Fruit fly (Drosophila melanogaster): ENCODE measurements around the gene CG13933.

CG13933 gene

dm6 chr3L:1821140-1821539 is 46.2 kb upstream of the CG13933 start:
- TF ChIP-seq fru (GFP tag; optimal IDR thresholded peaks at IDR 0.05): no peak
- no peak for TF ChIP-seq Mio (GFP tag; optimal IDR thresholded peaks at IDR 0.05)
- TF ChIP-seq Hr83 (GFP tag; optimal IDR thresholded peaks at IDR 0.05; ENCODE audit: poor library complexity, severe bottlenecking): no peak
- no peak for TF ChIP-seq Hnf4 (GFP tag; optimal IDR thresholded peaks at IDR 0.05)
- no peak for TF ChIP-seq Abd-B (GFP tag; optimal IDR thresholded peaks at IDR 0.05)
- no peak for TF ChIP-seq GATAd (GFP tag; optimal IDR thresholded peaks at IDR 0.05)
- TF ChIP-seq dl (GFP tag; optimal IDR thresholded peaks at IDR 0.05; ENCODE audit: insufficient read depth in 1 of 2, partially characterized antibody in 2 of 2): no peak
- TF ChIP-seq pan (optimal IDR thresholded peaks at IDR 0.05): no peak
- TF ChIP-seq Dfd (GFP tag; optimal IDR thresholded peaks at IDR 0.05): no peak
- TF ChIP-seq Vsx2 (GFP tag; optimal IDR thresholded peaks at IDR 0.05; ENCODE audit: partially characterized antibody): no peak
- TF ChIP-seq rgr (GFP tag; optimal IDR thresholded peaks at IDR 0.05): no peak
- TF ChIP-seq Dif (GFP tag; optimal IDR thresholded peaks at IDR 0.05; ENCODE audit: partially characterized antibody): no peak
- TF ChIP-seq tai (GFP tag; optimal IDR thresholded peaks at IDR 0.05): no peak

dm6 chr3L:1818834-1819233 is 43.9 kb upstream of the CG13933 start:
- TF ChIP-seq lola (GFP tag; optimal IDR thresholded peaks at IDR 0.05): no peak
- no peak for TF ChIP-seq psq (GFP tag; optimal IDR thresholded peaks at IDR 0.05)
- TF ChIP-seq OdsH (GFP tag; optimal IDR thresholded peaks at IDR 0.05): no peak
- no peak for TF ChIP-seq Abd-B (GFP tag; optimal IDR thresholded peaks at IDR 0.05)
- no peak for TF ChIP-seq Vsx2 (GFP tag; optimal IDR thresholded peaks at IDR 0.05; ENCODE audit: partially characterized antibody)
- TF ChIP-seq dsf (GFP tag; optimal IDR thresholded peaks at IDR 0.05; ENCODE audit: borderline replicate concordance): no peak
- no peak for TF ChIP-seq Myc (optimal IDR thresholded peaks at IDR 0.05)
- no peak for TF ChIP-seq dmrt93B (GFP tag; optimal IDR thresholded peaks at IDR 0.05)
- no peak for TF ChIP-seq sage (GFP tag; optimal IDR thresholded peaks at IDR 0.05)
- no peak for TF ChIP-seq Hr83 (GFP tag; optimal IDR thresholded peaks at IDR 0.05; ENCODE audit: poor library complexity, severe bottlenecking)
- TF ChIP-seq Hnf4 (GFP tag; optimal IDR thresholded peaks at IDR 0.05): no peak
- no peak for TF ChIP-seq Mio (GFP tag; optimal IDR thresholded peaks at IDR 0.05)
- no peak for TF ChIP-seq foxo (GFP tag; optimal IDR thresholded peaks at IDR 0.05)
- no peak for TF ChIP-seq rgr (GFP tag; optimal IDR thresholded peaks at IDR 0.05)
- TF ChIP-seq ey (GFP tag; optimal IDR thresholded peaks at IDR 0.05): no peak
- TF ChIP-seq brk (GFP tag; optimal IDR thresholded peaks at IDR 0.05): no peak
- TF ChIP-seq N (GFP tag; optimal IDR thresholded peaks at IDR 0.05): no peak
- TF ChIP-seq Dif (GFP tag; optimal IDR thresholded peaks at IDR 0.05; ENCODE audit: partially characterized antibody): no peak

- TF ChIP-seq brk (GFP tag; optimal IDR thresholded peaks at IDR 0.05): no peak
- no peak for TF ChIP-seq Hr78 (GFP tag; optimal IDR thresholded peaks at IDR 0.05)
- TF ChIP-seq dl (GFP tag; optimal IDR thresholded peaks at IDR 0.05; ENCODE audit: insufficient read depth in 1 of 2, partially characterized antibody in 2 of 2): no peak
- no peak for TF ChIP-seq dmrt93B (GFP tag; optimal IDR thresholded peaks at IDR 0.05)
- TF ChIP-seq CG9705 (GFP tag; optimal IDR thresholded peaks at IDR 0.05): no peak
- TF ChIP-seq pan (optimal IDR thresholded peaks at IDR 0.05): no peak
- TF ChIP-seq foxo (GFP tag; optimal IDR thresholded peaks at IDR 0.05): no peak
- TF ChIP-seq Dfd (GFP tag; optimal IDR thresholded peaks at IDR 0.05): no peak
- no peak for TF ChIP-seq Abd-B (GFP tag; optimal IDR thresholded peaks at IDR 0.05)
- no peak for TF ChIP-seq br (GFP tag; optimal IDR thresholded peaks at IDR 0.05)
- TF ChIP-seq Mio (GFP tag; optimal IDR thresholded peaks at IDR 0.05): no peak
- no peak for TF ChIP-seq GATAd (GFP tag; optimal IDR thresholded peaks at IDR 0.05)
- no peak for TF ChIP-seq rgr (GFP tag; optimal IDR thresholded peaks at IDR 0.05)
- no peak for TF ChIP-seq Jra (GFP tag; optimal IDR thresholded peaks at IDR 0.05)
- TF ChIP-seq h (GFP tag; optimal IDR thresholded peaks at IDR 0.05): no peak
These were observed 42.5 kb upstream of the CG13933 start for dm6 chr3L:1817405-1817804.

dm6 chr3L:1816614-1817013 is 41.7 kb upstream of the CG13933 start:
- TF ChIP-seq pan (optimal IDR thresholded peaks at IDR 0.05): no peak
- no peak for TF ChIP-seq CrebA (GFP tag; optimal IDR thresholded peaks at IDR 0.05; ENCODE audit: borderline replicate concordance)
- TF ChIP-seq brk (GFP tag; optimal IDR thresholded peaks at IDR 0.05): no peak
- no peak for TF ChIP-seq N (GFP tag; optimal IDR thresholded peaks at IDR 0.05)
- TF ChIP-seq CG9705 (GFP tag; optimal IDR thresholded peaks at IDR 0.05): no peak
- no peak for TF ChIP-seq rgr (GFP tag; optimal IDR thresholded peaks at IDR 0.05)
- TF ChIP-seq Hr78 (GFP tag; optimal IDR thresholded peaks at IDR 0.05): no peak
- no peak for TF ChIP-seq lola (GFP tag; optimal IDR thresholded peaks at IDR 0.05)
- TF ChIP-seq Sp1 (GFP tag; optimal IDR thresholded peaks at IDR 0.05): no peak
- no peak for TF ChIP-seq Dif (GFP tag; optimal IDR thresholded peaks at IDR 0.05; ENCODE audit: partially characterized antibody)
- no peak for TF ChIP-seq br (GFP tag; optimal IDR thresholded peaks at IDR 0.05)
- no peak for TF ChIP-seq Hnf4 (GFP tag; optimal IDR thresholded peaks at IDR 0.05)
- TF ChIP-seq CG32264 (GFP tag; optimal IDR thresholded peaks at IDR 0.05): no peak
- TF ChIP-seq jim (GFP tag; optimal IDR thresholded peaks at IDR 0.05): no peak
- no peak for TF ChIP-seq sage (GFP tag; optimal IDR thresholded peaks at IDR 0.05)
